Worm (Caenorhabditis elegans) whole organism, L4 larva: Measurements from ENCODE around the gene set-8.

Experiments used
- daf-8 ChIP-seq: fragments of 200-800 bp; sonication (Bioruptor generic); IDR thresholded peaks from 2 replicates; pipeline ENCODE4 v1.3.6; 2022; ENCODE audit warnings: missing genetic modification characterization, missing compliant biosample characterization
- nhr-76 ChIP-seq: fragments of 150-350 bp; optimal IDR thresholded peaks from 2 replicates; lab custom pipeline; 2014; ENCODE audit warnings: missing biosample characterization, missing genetic modification characterization
- snpc-4 ChIP-seq: fragments of 150-350 bp; optimal IDR thresholded peaks from 2 replicates; lab custom pipeline; 2014; ENCODE audit warnings: missing biosample characterization, missing genetic modification characterization

ce11 chrX:13423340-13423739 lies 23.2 kb upstream of the set-8 start, which contains the start of gene fkh-3:
- TF ChIP-seq nhr-76 (tag; lab: Kevin White, UChicago): no peak
- TF ChIP-seq daf-8 (GFP tag; lab: Robert Waterston, UW): no peak
- TF ChIP-seq snpc-4 (tag; lab: Kevin White, UChicago): no peak
